Worm (Caenorhabditis elegans): Measurements from ENCODE around the gene srr-1.

DNA sequence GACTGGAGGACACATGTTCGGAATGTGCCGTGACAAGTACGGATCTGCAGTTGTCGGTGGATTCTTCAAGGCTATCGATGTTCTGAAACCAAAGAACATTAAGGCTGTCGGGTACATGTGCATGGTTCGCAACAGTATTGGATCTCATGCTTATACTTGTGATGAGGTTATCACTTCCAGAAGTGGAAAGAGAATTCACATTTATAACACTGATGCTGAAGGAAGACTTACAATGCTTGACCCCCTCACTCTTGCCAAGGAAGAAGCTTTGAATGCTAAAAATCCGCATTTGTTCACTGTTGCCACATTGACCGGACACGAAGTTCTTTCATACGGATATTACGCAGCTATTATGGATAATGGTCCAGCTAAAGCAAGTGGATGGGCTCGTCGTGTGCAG lies 8.5 kb downstream of the srr-1 start:
- TF ChIP-seq B0310.2 (tag; optimal IDR thresholded peaks at IDR 0.05), result no peak
- TF ChIP-seq hmg-4 (GFP tag; optimal IDR thresholded peaks at IDR 0.05), result no peak

Measured in whole organism, early embryonic.